Worm (Caenorhabditis elegans) whole organism, young adult: Measurements from ENCODE around the gene spp-14.

Experiments used
- akir-1 ChIP-seq: fragments of 200-800 bp; sonication (Bioruptor generic); optimal IDR thresholded peaks from 2 replicates; lab custom pipeline; 2018; ENCODE audit warnings: mild to moderate bottlenecking, missing genetic modification characterization, moderate library complexity, missing compliant biosample characterization
- ztf-25 ChIP-seq: fragments of 200-800 bp; sonication (Bioruptor generic); IDR thresholded peaks from 2 replicates; pipeline ENCODE4 v1.3.6; 2022; ENCODE audit warnings: missing genetic modification reagents, missing genetic modification characterization, missing compliant biosample characterization

- TF ChIP-seq ztf-25 (GFP tag; lab: Robert Waterston, UW) = no peak
- TF ChIP-seq akir-1 (GFP tag; lab: Kevin White, UChicago) = no peak
These were observed 47.2 kb upstream of the spp-14 start for ce11 chrX:7678437-7679139.
